Worm (Caenorhabditis elegans) whole organism, L4 larva: Measurements from ENCODE around the gene Y39G8B.5.
A peak's percentile ranks its signal among the peaks of the same experiment; 100 is the strongest.

Source experiments
- F26F4.8 ChIP-seq: fragments of 200-800 bp; sonication (Bioruptor generic); conservative IDR thresholded peaks from 2 replicates; pipeline ENCODE4 v1.3.6; 2022; ENCODE audit warnings: missing genetic modification characterization, missing compliant biosample characterization
- F37D6.2 ChIP-seq: sonication (generic microtip); optimal IDR thresholded peaks from 2 replicates; lab custom pipeline; 2016; ENCODE audit warnings: mild to moderate bottlenecking, missing genetic modification characterization, missing compliant biosample characterization
- F44E2.7 ChIP-seq: fragments of 200-800 bp; sonication (Bioruptor generic); IDR thresholded peaks from 2 replicates; pipeline ENCODE4 v2.1.2; 2022; ENCODE audit warnings: missing genetic modification characterization, missing compliant biosample characterization
- Y48G9A.11 ChIP-seq: fragments of 200-800 bp; sonication (Bioruptor generic); IDR thresholded peaks from 2 replicates; pipeline ENCODE4 v1.3.6; 2022; ENCODE audit warnings: missing genetic modification reagents, missing genetic modification characterization, missing compliant biosample characterization
- Y5F2A.4 ChIP-seq: fragments of 200-800 bp; sonication (Bioruptor generic); optimal IDR thresholded peaks from 2 replicates; lab custom pipeline; 2018; ENCODE audit warnings: mild to moderate bottlenecking, missing genetic modification characterization, missing compliant biosample characterization
- ZK546.5 ChIP-seq, 2 experiments: sonication (generic microtip); optimal IDR thresholded peaks; 2 replicates each; lab custom pipeline; 2017; ENCODE audit warnings: missing biosample characterization in 2 of 2, missing genetic modification characterization in 2 of 2
- ceh-20 ChIP-seq: fragments of 200-800 bp; sonication (Bioruptor generic); IDR thresholded peaks from 2 replicates; pipeline ENCODE4 v1.3.6; 2022; ENCODE audit warnings: missing genetic modification reagents, missing genetic modification characterization, missing compliant biosample characterization
- ceh-28 ChIP-seq: fragments of 150-350 bp; optimal IDR thresholded peaks from 2 replicates; lab custom pipeline; 2014; ENCODE audit warnings: missing biosample characterization, missing genetic modification reagents, missing genetic modification characterization
- ceh-62 ChIP-seq: sonication (generic microtip); optimal IDR thresholded peaks from 2 replicates; lab custom pipeline; 2017; ENCODE audit warnings: missing biosample characterization, missing genetic modification characterization
- ceh-82 ChIP-seq: sonication (generic microtip); optimal IDR thresholded peaks from 2 replicates; lab custom pipeline; 2017; ENCODE audit warnings: missing biosample characterization, missing genetic modification characterization
- daf-12 ChIP-seq: fragments of 150-350 bp; optimal IDR thresholded peaks from 2 replicates; lab custom pipeline; 2014; ENCODE audit warnings: missing biosample characterization, missing genetic modification reagents, missing genetic modification characterization
- daf-16 ChIP-seq, 3 experiments: sonication (generic microtip); optimal IDR thresholded peaks; 2 replicates each; lab custom pipeline; 2016 to 2017; ENCODE audit warnings: missing genetic modification characterization in 3 of 3, missing genetic modification reagents in 3 of 3, mild to moderate bottlenecking in 2 of 3, missing compliant biosample characterization in 2 of 3, missing biosample characterization in 1 of 3, moderate library complexity in 1 of 3
- dmd-8 ChIP-seq: fragments of 200-800 bp; sonication (Bioruptor generic); IDR thresholded peaks from 2 replicates; pipeline ENCODE4 v1.3.6; 2022; ENCODE audit warnings: missing genetic modification characterization, missing compliant biosample characterization
- dpl-1 ChIP-seq: fragments of 150-350 bp; optimal IDR thresholded peaks from 2 replicates; lab custom pipeline; 2014; ENCODE audit warnings: missing biosample characterization, missing genetic modification reagents, missing genetic modification characterization
- dve-1 ChIP-seq: sonication (generic microtip); optimal IDR thresholded peaks from 2 replicates; lab custom pipeline; 2017; ENCODE audit warnings: antibody characterized with exemption, mild to moderate bottlenecking, missing genetic modification characterization, missing compliant biosample characterization; ENCODE audit not compliant: insufficient read depth
- egl-27 ChIP-seq: sonication (generic microtip); optimal IDR thresholded peaks from 3 replicates; lab custom pipeline; 2017; ENCODE audit warnings: missing biosample characterization, missing genetic modification reagents, missing genetic modification characterization
- egl-43 ChIP-seq: fragments of 200-800 bp; sonication (Bioruptor generic); IDR thresholded peaks from 2 replicates; pipeline ENCODE4 v1.3.6; 2022; ENCODE audit warnings: missing genetic modification reagents, missing genetic modification characterization, missing compliant biosample characterization
- hif-1 ChIP-seq, 2 experiments: sonication (generic microtip); optimal IDR thresholded peaks; 2 replicates each; lab custom pipeline; 2016 to 2017; ENCODE audit warnings: missing compliant biosample characterization in 2 of 2, missing genetic modification characterization in 2 of 2, missing genetic modification reagents in 2 of 2, missing genotype in 2 of 2, mild to moderate bottlenecking in 1 of 2
- hlh-11 ChIP-seq: fragments of 200-800 bp; sonication (Bioruptor generic); optimal IDR thresholded peaks from 2 replicates; lab custom pipeline; 2018; ENCODE audit warnings: mild to moderate bottlenecking, missing genetic modification characterization, missing compliant biosample characterization
- jun-1 ChIP-seq: fragments of 150-350 bp; optimal IDR thresholded peaks from 2 replicates; lab custom pipeline; 2014; ENCODE audit warnings: missing biosample characterization, missing genetic modification reagents, missing genetic modification characterization
- lim-7 ChIP-seq: fragments of 200-800 bp; sonication (Bioruptor generic); IDR thresholded peaks from 2 replicates; pipeline ENCODE4 v1.3.6; 2022; ENCODE audit warnings: missing genetic modification characterization, missing compliant biosample characterization
- lin-1 ChIP-seq: fragments of 200-800 bp; sonication (Bioruptor generic); IDR thresholded peaks from 2 replicates; pipeline ENCODE4 v1.3.6; 2022; ENCODE audit warnings: missing genetic modification reagents, missing genetic modification characterization, missing compliant biosample characterization
- lin-13 ChIP-seq: fragments of 150-350 bp; optimal IDR thresholded peaks from 2 replicates; lab custom pipeline; 2014; ENCODE audit warnings: missing biosample characterization, missing genetic modification reagents, missing genetic modification characterization
- lin-15B ChIP-seq: fragments of 150-350 bp; sonication (generic microtip); optimal IDR thresholded peaks from 3 replicates; lab custom pipeline; 2014; ENCODE audit warnings: missing biosample characterization, missing genetic modification characterization
- lin-29 ChIP-seq: fragments of 200-800 bp; sonication (Bioruptor generic); IDR thresholded peaks from 2 replicates; pipeline ENCODE4 v1.3.6; 2022; ENCODE audit warnings: missing genetic modification reagents, missing genetic modification characterization, missing compliant biosample characterization
- lin-39 ChIP-seq: fragments of 150-350 bp; optimal IDR thresholded peaks from 2 replicates; lab custom pipeline; 2014; ENCODE audit warnings: missing biosample characterization, missing genetic modification reagents, missing genetic modification characterization
- lir-3 ChIP-seq: sonication (generic microtip); optimal IDR thresholded peaks from 2 replicates; lab custom pipeline; 2016; ENCODE audit warnings: mild to moderate bottlenecking, missing genetic modification characterization, missing compliant biosample characterization
- lsy-2 ChIP-seq, 2 experiments: fragments of 150-350 bp in 1 of 2; sonication (generic microtip) in 1 of 2; optimal IDR thresholded peaks; 2 replicates each; lab custom pipeline; 2014 to 2017; ENCODE audit warnings: missing biosample characterization in 2 of 2, missing genetic modification characterization in 2 of 2
- mdl-1 ChIP-seq, 2 experiments: fragments of 150-350 bp in 1 of 2; sonication (generic microtip) in 1 of 2; optimal IDR thresholded peaks; 2 replicates each; lab custom pipeline; 2014 to 2017; ENCODE audit warnings: missing biosample characterization in 2 of 2, missing genetic modification characterization in 2 of 2
- mdt-29 ChIP-seq: fragments of 200-800 bp; sonication (Bioruptor generic); IDR thresholded peaks from 2 replicates; pipeline ENCODE4 v1.3.6; 2022; ENCODE audit warnings: missing genetic modification reagents, missing genetic modification characterization, missing compliant biosample characterization
- mep-1 ChIP-seq: fragments of 150-350 bp; sonication (generic microtip); optimal IDR thresholded peaks from 3 replicates; lab custom pipeline; 2014; ENCODE audit warnings: missing biosample characterization, missing genetic modification characterization
- mes-2 ChIP-seq: sonication (generic microtip); optimal IDR thresholded peaks from 2 replicates; lab custom pipeline; 2016; ENCODE audit warnings: missing genotype, mild to moderate bottlenecking, missing genetic modification characterization, missing compliant biosample characterization; ENCODE audit not compliant: poor library complexity, severe bottlenecking
- mxl-3 ChIP-seq: fragments of 200-800 bp; sonication (Bioruptor generic); optimal IDR thresholded peaks from 2 replicates; lab custom pipeline; 2018; ENCODE audit warnings: mild to moderate bottlenecking, missing genetic modification characterization, missing compliant biosample characterization
- nhr-102 ChIP-seq: sonication (generic microtip); optimal IDR thresholded peaks from 2 replicates; lab custom pipeline; 2016; ENCODE audit warnings: mild to moderate bottlenecking, missing genetic modification characterization, moderate library complexity, missing compliant biosample characterization
- nhr-11 ChIP-seq: fragments of 150-350 bp; optimal IDR thresholded peaks from 2 replicates; lab custom pipeline; 2014; ENCODE audit warnings: missing biosample characterization, missing genetic modification characterization
- nhr-111 ChIP-seq: fragments of 200-800 bp; sonication (Bioruptor generic); optimal IDR thresholded peaks from 2 replicates; lab custom pipeline; 2018; ENCODE audit warnings: mild to moderate bottlenecking, missing genetic modification characterization, missing compliant biosample characterization
- nhr-25 ChIP-seq: sonication (generic microtip); optimal IDR thresholded peaks from 2 replicates; lab custom pipeline; 2017; ENCODE audit warnings: missing genetic modification characterization, mild to moderate bottlenecking, missing compliant biosample characterization, antibody characterized with exemption, moderate library complexity, borderline replicate concordance; ENCODE audit not compliant: insufficient read depth
- nhr-28 ChIP-seq: fragments of 150-350 bp; optimal IDR thresholded peaks from 2 replicates; lab custom pipeline; 2014; ENCODE audit warnings: missing biosample characterization, missing genetic modification characterization
- nhr-42 ChIP-seq: fragments of 200-800 bp; sonication (Bioruptor generic); IDR thresholded peaks from 2 replicates; pipeline ENCODE4 v1.3.6; 2022; ENCODE audit warnings: missing genetic modification characterization, missing compliant biosample characterization
- spr-1 ChIP-seq: sonication (generic microtip); optimal IDR thresholded peaks from 2 replicates; lab custom pipeline; 2016; ENCODE audit warnings: mild to moderate bottlenecking, missing genetic modification characterization, missing compliant biosample characterization
- tra-1 ChIP-seq: fragments of 200-800 bp; sonication (Bioruptor generic); IDR thresholded peaks from 2 replicates; pipeline ENCODE4 v1.3.6; 2022; ENCODE audit warnings: missing genetic modification reagents, missing genetic modification characterization, missing compliant biosample characterization
- unc-130 ChIP-seq: sonication (generic microtip); optimal IDR thresholded peaks from 2 replicates; lab custom pipeline; 2016; ENCODE audit warnings: missing genetic modification reagents, missing genetic modification characterization, missing compliant biosample characterization
- unc-39 ChIP-seq: sonication (generic microtip); optimal IDR thresholded peaks from 2 replicates; lab custom pipeline; 2017; ENCODE audit warnings: missing biosample characterization, missing genetic modification characterization
- vab-7 ChIP-seq: fragments of 200-800 bp; sonication (Bioruptor generic); IDR thresholded peaks from 2 replicates; pipeline ENCODE4 v1.3.6; 2022; ENCODE audit warnings: missing genetic modification reagents, missing genetic modification characterization, missing compliant biosample characterization
- zfp-2 ChIP-seq: sonication (generic microtip); optimal IDR thresholded peaks from 2 replicates; lab custom pipeline; 2016; ENCODE audit warnings: mild to moderate bottlenecking, missing genetic modification characterization, missing compliant biosample characterization
- ztf-11 ChIP-seq: fragments of 150-350 bp; optimal IDR thresholded peaks from 2 replicates; lab custom pipeline; 2014; ENCODE audit warnings: missing biosample characterization, missing genetic modification characterization

Y39G8B.5 gene

ce11 chrII:13976161-13976560, 15.5 kb downstream of the Y39G8B.5 start, which contains the start of gene Y39G8B.2 (continued):
- no peak for TF ChIP-seq vab-7 (GFP tag; lab: Robert Waterston, UW)
- peak; percentile 75 for TF ChIP-seq lin-15B (tag; lab: Kevin White, UChicago)
- peak; percentile 75; the same call in 1 of the 2 replicates for TF ChIP-seq tra-1 (GFP tag; lab: Robert Waterston, UW)
- peak in 1 of 2 experiments; percentile 73 for TF ChIP-seq hif-1 (tag; optimal IDR thresholded peaks at IDR 0.05; lab: Kevin White, UChicago)
- TF ChIP-seq zfp-2, result peak; percentile 14
- TF ChIP-seq lin-29 (GFP tag; lab: Robert Waterston, UW), result peak; percentile 37; the same call in 1 of the 2 replicates
- peak; percentile 73; the same call in 1 of the 2 replicates for TF ChIP-seq ceh-20 (GFP tag; lab: Robert Waterston, UW)
- TF ChIP-seq ceh-82, result no peak
- peak; percentile 89 for TF ChIP-seq dve-1 (tag; lab: Kevin White, UChicago)
- TF ChIP-seq nhr-28, result peak; percentile 70
- peak; percentile 76 for TF ChIP-seq mxl-3 (GFP tag; lab: Kevin White, UChicago)

- TF ChIP-seq lin-15B (tag; lab: Kevin White, UChicago), result no peak
- no peak for TF ChIP-seq unc-130
- TF ChIP-seq daf-12, result no peak
- TF ChIP-seq tra-1 (GFP tag; lab: Robert Waterston, UW), result 0 out of 2 replicates have a peak, but pooled peaks have one; percentile 4
- TF ChIP-seq ceh-28 (tag; lab: Kevin White, UChicago), result no peak
- TF ChIP-seq nhr-42 (GFP tag; lab: Robert Waterston, UW), result 0 out of 2 replicates have a peak, but pooled peaks have one; percentile 19
These were observed 17.5 kb downstream of the Y39G8B.5 start for ce11 chrII:13974136-13974535.

ce11 chrII:13973514-13973913, 18.1 kb downstream of the Y39G8B.5 start, which contains the start of gene Y39G8B.1:
Gene Y39G8B.1 (minus strand): TSS chrII:13973812.
- TF ChIP-seq F44E2.7 (GFP tag; lab: Robert Waterston, UW) (no peak), dve-1 (tag; lab: Kevin White, UChicago) (peak; percentile 60), lin-39 (tag; lab: Kevin White, UChicago) (no peak), unc-130 (no peak), F26F4.8 (GFP tag; lab: Robert Waterston, UW) (no peak), hlh-11 (tag; lab: Kevin White, UChicago) (peak; percentile 27), mdl-1 (tag; optimal IDR thresholded peaks at IDR 0.05; lab: Kevin White, UChicago) (peak in 1 of 2 experiments; percentile 29), nhr-42 (GFP tag; lab: Robert Waterston, UW) (no peak), nhr-28 (peak; percentile 51), unc-39 (tag; lab: Kevin White, UChicago) (no peak), egl-43 (GFP tag; lab: Robert Waterston, UW) (no peak), ztf-11 (no peak), nhr-25 (tag; lab: Kevin White, UChicago) (no peak), Y5F2A.4 (GFP tag; lab: Kevin White, UChicago) (no peak), lin-13 (no peak), dmd-8 (GFP tag; lab: Robert Waterston, UW) (no peak), ceh-62 (tag; lab: Kevin White, UChicago) (no peak), nhr-111 (GFP tag; lab: Kevin White, UChicago) (no peak), lim-7 (GFP tag; lab: Robert Waterston, UW) (no peak), dpl-1 (GFP tag; lab: Kevin White, UChicago) (peak; percentile 7), jun-1 (tag; lab: Kevin White, UChicago) (no peak), mdt-29 (GFP tag; lab: Robert Waterston, UW) (no peak), nhr-11 (tag; lab: Kevin White, UChicago) (no peak), mxl-3 (GFP tag; lab: Kevin White, UChicago) (peak; percentile 17), mes-2 (peak; percentile 36), mep-1 (tag; lab: Kevin White, UChicago) (peak; percentile 32), lin-1 (GFP tag; lab: Robert Waterston, UW) (no peak), daf-16 (GFP tag; optimal IDR thresholded peaks at IDR 0.05; lab: Kevin White, UChicago) (no peak), daf-16 (tag; optimal IDR thresholded peaks at IDR 0.05; lab: Kevin White, UChicago) (peak; percentile 41), lir-3 (no peak), lsy-2 (tag; optimal IDR thresholded peaks at IDR 0.05; lab: Kevin White, UChicago) (peak in 1 of 2 experiments; percentile 40), ZK546.5 (tag; optimal IDR thresholded peaks at IDR 0.05; lab: Kevin White, UChicago) (no peak), nhr-102 (tag; lab: Kevin White, UChicago) (no peak), spr-1 (no peak), F37D6.2 (tag; lab: Kevin White, UChicago) (no peak), tra-1 (GFP tag; lab: Robert Waterston, UW) (no peak), Y48G9A.11 (GFP tag; lab: Robert Waterston, UW) (no peak), egl-27 (tag; lab: Kevin White, UChicago) (no peak)
